Worm (Caenorhabditis elegans): ENCODE measurements around the gene B0361.11.
A peak's percentile ranks its signal among the peaks of the same experiment; 100 is the strongest.

Gene B0361.11

DNA sequence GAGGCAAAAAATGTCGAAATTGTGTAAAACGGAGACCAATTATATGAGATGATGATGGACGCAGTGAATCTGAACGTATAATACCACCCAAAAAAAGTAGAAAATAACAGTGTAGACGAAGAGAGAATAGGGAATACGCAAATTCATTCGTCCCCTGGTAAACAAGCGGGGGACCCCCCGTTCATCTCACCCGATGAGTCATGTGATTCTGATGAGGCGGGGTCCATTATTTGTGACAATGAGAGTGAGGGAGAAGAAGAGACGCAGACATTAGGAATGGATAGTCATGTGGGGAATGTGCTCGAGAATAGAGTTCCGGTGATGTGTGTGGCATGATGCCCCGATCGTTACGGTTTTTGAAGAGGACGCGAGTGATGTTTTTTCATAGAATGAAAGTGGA is 5.3 kb upstream of the B0361.11 start (continued):
- TF ChIP-seq mes-2 (tag; optimal IDR thresholded peaks at IDR 0.05; ENCODE audit: poor library complexity, severe bottlenecking): peak; percentile 62
- TF ChIP-seq dmd-8 (GFP tag; IDR thresholded peaks at IDR 0.05): no peak
- TF ChIP-seq jun-1 (tag; optimal IDR thresholded peaks at IDR 0.05): no peak
- TF ChIP-seq T20F7.1 (GFP tag; optimal IDR thresholded peaks at IDR 0.05): no peak
- TF ChIP-seq ceh-44 (GFP tag; IDR thresholded peaks at IDR 0.05): no peak
- TF ChIP-seq dmd-6 (GFP tag; IDR thresholded peaks at IDR 0.05): peak; percentile 66
- no peak for TF ChIP-seq R02D3.7 (tag; optimal IDR thresholded peaks at IDR 0.05)
- no peak for TF ChIP-seq zag-1 (tag; optimal IDR thresholded peaks at IDR 0.05)
- no peak for TF ChIP-seq D1046.2 (GFP tag; IDR thresholded peaks at IDR 0.05)
- TF ChIP-seq ztf-7 (tag; optimal IDR thresholded peaks at IDR 0.05): peak; percentile 26
- TF ChIP-seq zfp-2 (tag; optimal IDR thresholded peaks at IDR 0.05): no peak

DNA sequence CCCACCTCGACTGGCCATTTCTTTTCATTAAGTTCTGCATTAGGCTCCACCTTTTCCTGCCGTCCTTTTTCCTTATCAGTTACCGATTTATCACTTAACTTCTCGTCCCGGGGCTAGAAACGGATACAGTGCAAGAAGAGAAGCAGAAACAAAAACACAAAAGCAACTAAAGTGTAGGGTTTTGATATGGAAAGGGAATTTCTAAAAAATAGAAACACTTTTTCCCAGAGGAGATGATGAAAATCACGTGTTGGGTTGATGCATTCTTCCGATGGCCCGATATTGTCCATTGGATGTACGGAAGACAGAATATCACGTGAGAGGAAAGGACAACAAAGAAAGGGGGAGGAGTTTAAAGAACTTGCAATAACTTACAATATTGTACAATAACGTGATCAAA is 4.6 kb upstream of the B0361.11 start:
- TF ChIP-seq nhr-41 (GFP tag; IDR thresholded peaks at IDR 0.05) (no peak), ceh-32 (tag; optimal IDR thresholded peaks at IDR 0.05; ENCODE audit: poor library complexity) (no peak), Y105C5A.15 (GFP tag; IDR thresholded peaks at IDR 0.05) (no peak), nhr-28 (tag; optimal IDR thresholded peaks at IDR 0.05) (peak; percentile 66), hlh-30 (tag; optimal IDR thresholded peaks at IDR 0.05; ENCODE audit: insufficient read depth) (peak; percentile 86), ceh-82 (tag; optimal IDR thresholded peaks at IDR 0.05) (no peak), nhr-237 (tag; optimal IDR thresholded peaks at IDR 0.05) (no peak), spr-1 (tag; optimal IDR thresholded peaks at IDR 0.05) (no peak), F44E2.7 (GFP tag; IDR thresholded peaks at IDR 0.05) (no peak), dmd-6 (GFP tag; IDR thresholded peaks at IDR 0.05) (no peak; the same call in none of the 2 replicates), arid-1 (GFP tag; conservative IDR thresholded peaks at IDR 0.05) (no peak), php-3 (GFP tag; IDR thresholded peaks at IDR 0.05) (no peak), zip-11 (GFP tag; IDR thresholded peaks at IDR 0.05) (no peak), lin-1 (GFP tag; IDR thresholded peaks at IDR 0.05) (peak; percentile 36; the same call in 1 of the 2 replicates), set-16 (GFP tag; IDR thresholded peaks at IDR 0.05) (no peak), Y75B8A.6 (GFP tag; IDR thresholded peaks at IDR 0.05) (no peak), Y48G9A.11 (GFP tag; IDR thresholded peaks at IDR 0.05) (no peak), ceh-20 (GFP tag; IDR thresholded peaks at IDR 0.05) (no peak), fos-1 (tag; optimal IDR thresholded peaks at IDR 0.05) (no peak), zfp-2 (tag; optimal IDR thresholded peaks at IDR 0.05) (no peak), hmg-1.1 (GFP tag; IDR thresholded peaks at IDR 0.05) (no peak), dmd-9 (GFP tag; IDR thresholded peaks at IDR 0.05) (0 out of 2 replicates have a peak, but pooled peaks have one; percentile 17), nhr-77 (tag; optimal IDR thresholded peaks at IDR 0.05) (peak; percentile 7), daf-12 (tag; optimal IDR thresholded peaks at IDR 0.05) (no peak), lin-15B (tag; optimal IDR thresholded peaks at IDR 0.05) (no peak), mdt-29 (GFP tag; IDR thresholded peaks at IDR 0.05) (no peak), ZK337.2 (GFP tag; IDR thresholded peaks at IDR 0.05) (no peak), lin-39 (tag; optimal IDR thresholded peaks at IDR 0.05) (no peak), ceh-28 (tag; optimal IDR thresholded peaks at IDR 0.05) (no peak), ctbp-1 (GFP tag; IDR thresholded peaks at IDR 0.05) (no peak), vab-7 (GFP tag; IDR thresholded peaks at IDR 0.05) (no peak), T26A8.4 (GFP tag; IDR thresholded peaks at IDR 0.05) (no peak), egl-43 (GFP tag; IDR thresholded peaks at IDR 0.05) (no peak), mdl-1 (tag; optimal IDR thresholded peaks at IDR 0.05) (peak in 1 of 2 experiments; percentile 35), ztf-11 (tag; optimal IDR thresholded peaks at IDR 0.05) (no peak), aly-2 (tag; optimal IDR thresholded peaks at IDR 0.05) (no peak), unc-39 (tag; optimal IDR thresholded peaks at IDR 0.05) (no peak), zip-2 (tag; optimal IDR thresholded peaks at IDR 0.05) (no peak), Y5F2A.4 (GFP tag; optimal IDR thresholded peaks at IDR 0.05) (no peak), mxl-3 (GFP tag; optimal IDR thresholded peaks at IDR 0.05) (peak; percentile 62), hlh-11 (tag; optimal IDR thresholded peaks at IDR 0.05) (peak; percentile 81), daf-16 (GFP tag; optimal IDR thresholded peaks at IDR 0.05) (no peak), daf-16 (tag; optimal IDR thresholded peaks at IDR 0.05) (no peak), dmd-8 (GFP tag; IDR thresholded peaks at IDR 0.05) (no peak)
